Fruit fly (Drosophila melanogaster): ENCODE data around the gene CG14316.
A peak's percentile ranks its signal among the peaks of the same experiment; 100 is the strongest.

The CG14316 gene

dm6 chr3R:18164052-18164722 lies 12.3 kb downstream of the CG14316 start, which contains the start of the genes CG7218 and Cbp20 (continued):
- TF ChIP-seq CG18599 (GFP tag; optimal IDR thresholded peaks at IDR 0.05) = peak; percentile 71
- TF ChIP-seq Scr (GFP tag; IDR thresholded peaks at IDR 0.05; ENCODE audit: partially characterized antibody) = peak; percentile 91
- no peak for TF ChIP-seq z (GFP tag; IDR thresholded peaks at IDR 0.05)
- TF ChIP-seq CG10274 (GFP tag; optimal IDR thresholded peaks at IDR 0.05) = no peak
- peak; percentile 79 for TF ChIP-seq CG9215 (GFP tag; IDR thresholded peaks at IDR 0.05)
- TF ChIP-seq CG11723 (GFP tag; optimal IDR thresholded peaks at IDR 0.05) = peak; percentile 34
- 0 out of 2 replicates have a peak, but pooled peaks have one; percentile 26 for TF ChIP-seq dati (GFP tag; IDR thresholded peaks at IDR 0.05)
- no peak for TF ChIP-seq mld (GFP tag; IDR thresholded peaks at IDR 0.05; ENCODE audit: partially characterized antibody)
- TF ChIP-seq maf-S (GFP tag; optimal IDR thresholded peaks at IDR 0.05) = peak; percentile 23
- TF ChIP-seq Taf1 (GFP tag; IDR thresholded peaks at IDR 0.05) = peak; percentile 61; the same call in 1 of the 2 replicates
- TF ChIP-seq kay (GFP tag; optimal IDR thresholded peaks at IDR 0.05) = peak; percentile 44
- TF ChIP-seq fu2 (GFP tag; optimal IDR thresholded peaks at IDR 0.05) = peak; percentile 32
- peak; percentile 79 for TF ChIP-seq YL-1 (GFP tag; optimal IDR thresholded peaks at IDR 0.05)
- peak; percentile 73 for TF ChIP-seq CG14441 (GFP tag; IDR thresholded peaks at IDR 0.05)
- peak; percentile 50 for TF ChIP-seq CG10654 (GFP tag; optimal IDR thresholded peaks at IDR 0.05)
- peak; percentile 95 for TF ChIP-seq Adf1 (GFP tag; IDR thresholded peaks at IDR 0.05)
- peak; percentile 64 for TF ChIP-seq CG17359 (tag; optimal IDR thresholded peaks at IDR 0.05)
- no peak for TF ChIP-seq CG14965 (GFP tag; optimal IDR thresholded peaks at IDR 0.05; ENCODE audit: borderline replicate concordance)
- TF ChIP-seq CG13424 (tag; optimal IDR thresholded peaks at IDR 0.05) = peak; percentile 78
- peak; percentile 25 for TF ChIP-seq Elba2 (GFP tag; optimal IDR thresholded peaks at IDR 0.05)
- TF ChIP-seq kni (GFP tag; optimal IDR thresholded peaks at IDR 0.05) = peak; percentile 19
- peak; percentile 53 for TF ChIP-seq shn (GFP tag; optimal IDR thresholded peaks at IDR 0.05)
- TF ChIP-seq odd (GFP tag; optimal IDR thresholded peaks at IDR 0.05) = no peak
- TF ChIP-seq Neu2 (GFP tag; optimal IDR thresholded peaks at IDR 0.05; ENCODE audit: borderline replicate concordance) = no peak
- peak; percentile 63 to 82 for TF ChIP-seq dpn (GFP tag; optimal IDR thresholded peaks at IDR 0.05)
- TF ChIP-seq Meics (GFP tag; optimal IDR thresholded peaks at IDR 0.05) = peak; percentile 70
- peak; percentile 76 for TF ChIP-seq dysf (GFP tag; IDR thresholded peaks at IDR 0.05)
- peak; percentile 35 for TF ChIP-seq cato (GFP tag; optimal IDR thresholded peaks at IDR 0.05; ENCODE audit: borderline replicate concordance)
- TF ChIP-seq CG8765 (GFP tag; IDR thresholded peaks at IDR 0.05) = peak; percentile 60
- TF ChIP-seq CG16779 (GFP tag; IDR thresholded peaks at IDR 0.05) = peak; percentile 73
- no peak for TF ChIP-seq CG12236 (GFP tag; optimal IDR thresholded peaks at IDR 0.05)
- TF ChIP-seq CG3838 (GFP tag; optimal IDR thresholded peaks at IDR 0.05) = peak; percentile 11
- no peak for TF ChIP-seq dan (GFP tag; IDR thresholded peaks at IDR 0.05)
- TF ChIP-seq CG4617 (GFP tag; optimal IDR thresholded peaks at IDR 0.05; ENCODE audit: borderline replicate concordance) = peak; percentile 83
- no peak for TF ChIP-seq ewg (GFP tag; optimal IDR thresholded peaks at IDR 0.05)
- TF ChIP-seq ERR (GFP tag; optimal IDR thresholded peaks at IDR 0.05) = no peak
- TF ChIP-seq stwl (tag; optimal IDR thresholded peaks at IDR 0.05) = peak; percentile 60
- peak; percentile 78 for TF ChIP-seq ind (GFP tag; optimal IDR thresholded peaks at IDR 0.05)
- TF ChIP-seq inv (GFP tag; IDR thresholded peaks at IDR 0.05; ENCODE audit: partially characterized antibody) = peak; percentile 80
- peak; percentile 49 for TF ChIP-seq tap (tag; optimal IDR thresholded peaks at IDR 0.05)
- TF ChIP-seq NfI (GFP tag; optimal IDR thresholded peaks at IDR 0.05) = peak; percentile 74
- TF ChIP-seq Hr3 (GFP tag; optimal IDR thresholded peaks at IDR 0.05) = peak; percentile 76
- TF ChIP-seq CG2712 (tag; optimal IDR thresholded peaks at IDR 0.05) = peak; percentile 74
- no peak for TF ChIP-seq CG15073 (GFP tag; optimal IDR thresholded peaks at IDR 0.05)
- TF ChIP-seq zfh1 (GFP tag; IDR thresholded peaks at IDR 0.05) = peak; percentile 74
- peak; percentile 69 for TF ChIP-seq CG9817 (tag; optimal IDR thresholded peaks at IDR 0.05)
- peak; percentile 64 for TF ChIP-seq CG15601 (tag; optimal IDR thresholded peaks at IDR 0.05)
- TF ChIP-seq unc-4 (GFP tag; IDR thresholded peaks at IDR 0.05; ENCODE audit: partially characterized antibody) = peak; percentile 90
- peak; percentile 16 for TF ChIP-seq Dad (GFP tag; optimal IDR thresholded peaks at IDR 0.05)

All from whole organism, embryonic.